Worm (Caenorhabditis elegans) whole organism, L1 larva: Measurements from ENCODE around the gene ras-2.

Source experiments
- C04F5.9 ChIP-seq: sonication (generic microtip); optimal IDR thresholded peaks from 2 replicates; lab custom pipeline; 2016; ENCODE audit warnings: missing genetic modification characterization, missing compliant biosample characterization
- C34B4.2 ChIP-seq: sonication (generic microtip); optimal IDR thresholded peaks from 2 replicates; lab custom pipeline; 2017; ENCODE audit warnings: mild to moderate bottlenecking, missing genetic modification characterization, missing compliant biosample characterization
- F16B12.6 ChIP-seq: fragments of 150-350 bp; optimal IDR thresholded peaks from 2 replicates; lab custom pipeline; 2014; ENCODE audit warnings: missing biosample characterization, missing genetic modification characterization
- aha-1 ChIP-seq: fragments of 150-350 bp; optimal IDR thresholded peaks from 2 replicates; lab custom pipeline; 2014; ENCODE audit warnings: missing biosample characterization, missing genetic modification characterization
- ama-1 ChIP-seq: fragments of 150-350 bp; optimal IDR thresholded peaks from 2 replicates; lab custom pipeline; 2014
- blmp-1 ChIP-seq: fragments of 150-350 bp; optimal IDR thresholded peaks from 2 replicates; lab custom pipeline; 2014; ENCODE audit warnings: missing biosample characterization, missing genetic modification characterization
- ceh-63 ChIP-seq: fragments of 200-800 bp; sonication (Bioruptor generic); optimal IDR thresholded peaks from 2 replicates; lab custom pipeline; 2018; ENCODE audit warnings: mild to moderate bottlenecking, missing genetic modification characterization, missing compliant biosample characterization
- ceh-8 ChIP-seq: fragments of 200-800 bp; sonication (Bioruptor generic); optimal IDR thresholded peaks from 2 replicates; lab custom pipeline; 2018; ENCODE audit warnings: mild to moderate bottlenecking, missing genetic modification characterization, moderate library complexity, missing compliant biosample characterization
- ceh-82 ChIP-seq, 3 experiments: fragments of 150-350 bp in 1 of 3; sonication (generic microtip) in 2 of 3; optimal IDR thresholded peaks; 2 replicates each; lab custom pipeline; 2014 to 2017; ENCODE audit warnings: missing biosample characterization in 3 of 3, missing genetic modification characterization in 3 of 3
- ceh-88 ChIP-seq: fragments of 200-800 bp; sonication (Bioruptor generic); IDR thresholded peaks from 2 replicates; pipeline ENCODE4 v1.3.6; 2022; ENCODE audit warnings: missing genetic modification characterization, missing compliant biosample characterization
- ceh-90 ChIP-seq: sonication (generic microtip); optimal IDR thresholded peaks from 2 replicates; lab custom pipeline; 2016; ENCODE audit warnings: missing genetic modification characterization, missing compliant biosample characterization
- ces-1 ChIP-seq: fragments of 150-350 bp; optimal IDR thresholded peaks from 2 replicates; lab custom pipeline; 2014; ENCODE audit warnings: missing biosample characterization, missing genetic modification reagents, missing genetic modification characterization
- dpl-1 ChIP-seq, 3 experiments: fragments of 150-350 bp in 2 of 3; sonication (generic microtip) in 1 of 3; optimal IDR thresholded peaks; 2 replicates each; lab custom pipeline; 2014 to 2017; ENCODE audit warnings: missing biosample characterization in 3 of 3, missing genetic modification characterization in 3 of 3, missing genetic modification reagents in 3 of 3
- dsc-1 ChIP-seq: sonication (generic microtip); optimal IDR thresholded peaks from 2 replicates; lab custom pipeline; 2016; ENCODE audit warnings: mild to moderate bottlenecking, missing genetic modification characterization, missing compliant biosample characterization
- egl-13 ChIP-seq: sonication (generic microtip); optimal IDR thresholded peaks from 2 replicates; lab custom pipeline; 2016; ENCODE audit warnings: missing genotype, missing genetic modification reagents, missing genetic modification characterization, missing compliant biosample characterization
- elt-2 ChIP-seq: sonication (generic microtip); optimal IDR thresholded peaks from 2 replicates; lab custom pipeline; 2016; ENCODE audit warnings: missing genetic modification characterization, mild to moderate bottlenecking, inconsistent platforms, missing compliant biosample characterization, missing genetic modification reagents
- fkh-10 ChIP-seq: sonication (generic microtip); optimal IDR thresholded peaks from 2 replicates; lab custom pipeline; 2017; ENCODE audit warnings: missing biosample characterization, missing genetic modification reagents, missing genetic modification characterization
- fkh-4 ChIP-seq: sonication (generic microtip); optimal IDR thresholded peaks from 2 replicates; lab custom pipeline; 2016; ENCODE audit warnings: missing compliant biosample characterization, missing genetic modification characterization, borderline replicate concordance
- fos-1 ChIP-seq: fragments of 150-350 bp; optimal IDR thresholded peaks from 2 replicates; lab custom pipeline; 2014; ENCODE audit warnings: missing biosample characterization, missing genetic modification characterization
- hlh-4 ChIP-seq: sonication (generic microtip); optimal IDR thresholded peaks from 2 replicates; lab custom pipeline; 2016; ENCODE audit warnings: mild to moderate bottlenecking, missing genetic modification characterization, missing compliant biosample characterization
- hpl-2 ChIP-seq: fragments of 150-350 bp; optimal IDR thresholded peaks from 2 replicates; lab custom pipeline; 2014; ENCODE audit warnings: missing biosample characterization, missing genetic modification reagents, missing genetic modification characterization
- lin-14 ChIP-seq: fragments of 200-800 bp; sonication (Bioruptor generic); optimal IDR thresholded peaks from 2 replicates; lab custom pipeline; 2018; ENCODE audit warnings: mild to moderate bottlenecking, missing genetic modification characterization, moderate library complexity, missing compliant biosample characterization
- lin-35 ChIP-seq, 2 experiments: fragments of 150-350 bp; optimal IDR thresholded peaks; 2 replicates each; lab custom pipeline; 2014; ENCODE audit warnings: missing biosample characterization in 2 of 2, missing genetic modification characterization in 2 of 2, missing genetic modification reagents in 2 of 2
- lin-39 ChIP-seq: fragments of 150-350 bp; optimal IDR thresholded peaks from 2 replicates; lab custom pipeline; 2014; ENCODE audit warnings: missing biosample characterization, missing genetic modification reagents, missing genetic modification characterization
- lsy-2 ChIP-seq, 2 experiments: fragments of 150-350 bp; optimal IDR thresholded peaks; 2 replicates each; lab custom pipeline; 2014; ENCODE audit warnings: missing biosample characterization in 2 of 2, missing genetic modification characterization in 2 of 2
- mdl-1 ChIP-seq, 2 experiments: fragments of 150-350 bp; optimal IDR thresholded peaks; 2 replicates each; lab custom pipeline; 2014 to 2017; ENCODE audit warnings: missing biosample characterization in 2 of 2, missing genetic modification characterization in 2 of 2, inconsistent platforms in 1 of 2
- mep-1 ChIP-seq: fragments of 150-350 bp; optimal IDR thresholded peaks from 2 replicates; lab custom pipeline; 2014; ENCODE audit warnings: missing biosample characterization, missing genetic modification characterization
- nhr-19 ChIP-seq: fragments of 200-800 bp; sonication (Bioruptor generic); conservative IDR thresholded peaks from 2 replicates; pipeline ENCODE4 v1.3.6; 2022; ENCODE audit warnings: missing genetic modification characterization, missing compliant biosample characterization
- nhr-20 ChIP-seq: sonication (generic microtip); optimal IDR thresholded peaks from 2 replicates; lab custom pipeline; 2016; ENCODE audit warnings: mild to moderate bottlenecking, missing genetic modification characterization, missing compliant biosample characterization
- nhr-47 ChIP-seq: sonication (generic microtip); optimal IDR thresholded peaks from 2 replicates; lab custom pipeline; 2016; ENCODE audit warnings: mild to moderate bottlenecking, missing genetic modification characterization, moderate library complexity, missing compliant biosample characterization
- nhr-71 ChIP-seq: sonication (generic microtip); optimal IDR thresholded peaks from 2 replicates; lab custom pipeline; 2016; ENCODE audit warnings: mild to moderate bottlenecking, missing genetic modification characterization, moderate library complexity, missing compliant biosample characterization
- nhr-76 ChIP-seq: sonication (generic microtip); optimal IDR thresholded peaks from 2 replicates; lab custom pipeline; 2017; ENCODE audit warnings: missing biosample characterization, missing genetic modification characterization
- nhr-85 ChIP-seq: sonication (generic microtip); peaks from one replicate; lab custom pipeline; 2016; ENCODE audit warnings: missing genetic modification characterization, inconsistent platforms, missing compliant biosample characterization
- pag-3 ChIP-seq: sonication (generic microtip); optimal IDR thresholded peaks from 2 replicates; lab custom pipeline; 2017; ENCODE audit warnings: missing genetic modification characterization, mild to moderate bottlenecking, missing compliant biosample characterization, antibody characterized with exemption, borderline replicate concordance; ENCODE audit not compliant: insufficient read depth
- pax-3 ChIP-seq: fragments of 200-800 bp; sonication (Bioruptor generic); optimal IDR thresholded peaks from 2 replicates; lab custom pipeline; 2018; ENCODE audit warnings: mild to moderate bottlenecking, missing genetic modification characterization, moderate library complexity, missing compliant biosample characterization
- rnt-1 ChIP-seq: sonication (generic microtip); optimal IDR thresholded peaks from 2 replicates; lab custom pipeline; 2016; ENCODE audit warnings: mild to moderate bottlenecking, missing genetic modification characterization, moderate library complexity, missing compliant biosample characterization
- snpc-4 ChIP-seq: fragments of 150-350 bp; optimal IDR thresholded peaks from 2 replicates; lab custom pipeline; 2014; ENCODE audit warnings: missing biosample characterization, missing genetic modification characterization
- snu-23 ChIP-seq: sonication (generic microtip); optimal IDR thresholded peaks from 2 replicates; lab custom pipeline; 2016; ENCODE audit warnings: missing genetic modification characterization, missing compliant biosample characterization
- sox-4 ChIP-seq: sonication (generic microtip); optimal IDR thresholded peaks from 2 replicates; lab custom pipeline; 2016; ENCODE audit warnings: missing genetic modification characterization, missing compliant biosample characterization
- sup-37 ChIP-seq: fragments of 200-800 bp; sonication (Bioruptor generic); optimal IDR thresholded peaks from 2 replicates; lab custom pipeline; 2018; ENCODE audit warnings: mild to moderate bottlenecking, missing genetic modification characterization, missing compliant biosample characterization
- swsn-7 ChIP-seq: sonication (generic microtip); optimal IDR thresholded peaks from 2 replicates; lab custom pipeline; 2016; ENCODE audit warnings: missing genetic modification characterization, missing compliant biosample characterization
- tlp-1 ChIP-seq: fragments of 150-350 bp; optimal IDR thresholded peaks from 2 replicates; lab custom pipeline; 2014; ENCODE audit warnings: missing biosample characterization, missing genetic modification characterization
- unc-130 ChIP-seq: fragments of 150-350 bp; optimal IDR thresholded peaks from 2 replicates; lab custom pipeline; 2017; ENCODE audit warnings: missing biosample characterization, missing genetic modification characterization, inconsistent platforms
- unc-30 ChIP-seq: sonication (generic microtip); optimal IDR thresholded peaks from 2 replicates; lab custom pipeline; 2017; ENCODE audit warnings: missing biosample characterization, missing genetic modification characterization
- unc-62 ChIP-seq: fragments of 150-350 bp; optimal IDR thresholded peaks from 2 replicates; lab custom pipeline; 2014; ENCODE audit warnings: missing biosample characterization, missing genetic modification reagents, missing genetic modification characterization
- unc-86 ChIP-seq: sonication (generic microtip); optimal IDR thresholded peaks from 2 replicates; lab custom pipeline; 2016; ENCODE audit warnings: missing genetic modification characterization, missing compliant biosample characterization
- vab-15 ChIP-seq: sonication (generic microtip); optimal IDR thresholded peaks from 2 replicates; lab custom pipeline; 2017; ENCODE audit warnings: missing genotype, mild to moderate bottlenecking, missing genetic modification characterization, missing compliant biosample characterization

ras-2 gene

DNA sequence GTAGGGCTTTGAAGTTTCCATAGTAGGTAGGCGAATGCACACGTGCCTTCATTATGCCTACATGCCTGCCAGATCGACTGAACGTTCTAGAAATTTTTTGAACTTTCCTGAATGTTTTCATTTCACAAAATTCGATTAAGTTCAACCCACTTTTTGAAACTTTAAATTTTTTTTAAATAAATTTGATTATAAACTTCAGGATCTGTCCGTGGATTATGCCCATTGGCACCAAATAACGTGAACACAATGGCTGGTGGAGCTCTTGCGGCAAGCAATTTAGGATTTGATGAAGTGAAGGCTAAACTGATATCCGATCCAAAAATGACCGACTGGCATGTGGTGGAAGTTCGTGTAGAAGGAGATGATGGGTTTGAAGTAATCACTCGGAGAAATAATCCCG, 4.4 kb downstream of the ras-2 start, which contains the start of gene F17C8.7:
Gene F17C8.7 (plus strand): TSS at position 301 of the 400 bp plus-strand sequence.
- TF ChIP-seq nhr-20 (tag; lab: Kevin White, UChicago) (no peak), vab-15 (tag; lab: Kevin White, UChicago) (no peak), rnt-1 (tag; lab: Kevin White, UChicago) (no peak), lin-39 (no peak), dpl-1 (GFP tag; optimal IDR thresholded peaks at IDR 0.05; lab: Kevin White, UChicago) (no peak), sox-4 (tag; lab: Kevin White, UChicago) (no peak), aha-1 (tag; lab: Kevin White, UChicago) (no peak), sup-37 (GFP tag; lab: Kevin White, UChicago) (no peak), ces-1 (GFP tag; lab: Kevin White, UChicago) (no peak), ceh-82 (tag; optimal IDR thresholded peaks at IDR 0.05; lab: Kevin White, UChicago) (no peak)

- TF ChIP-seq ama-1 (lab: Kevin White, UChicago) (no peak), unc-86 (tag; lab: Kevin White, UChicago) (no peak), elt-2 (no peak), ceh-63 (GFP tag; lab: Kevin White, UChicago) (no peak), hpl-2 (GFP tag; lab: Kevin White, UChicago) (no peak), snpc-4 (tag; lab: Kevin White, UChicago) (no peak), fos-1 (tag; lab: Kevin White, UChicago) (no peak), sox-4 (tag; lab: Kevin White, UChicago) (no peak), nhr-76 (tag; lab: Kevin White, UChicago) (no peak), fkh-10 (GFP tag; lab: Kevin White, UChicago) (no peak), unc-62 (GFP tag; lab: Kevin White, UChicago) (no peak), tlp-1 (no peak), C04F5.9 (tag; lab: Kevin White, UChicago) (no peak), pag-3 (no peak), egl-13 (tag; lab: Kevin White, UChicago) (no peak), nhr-20 (tag; lab: Kevin White, UChicago) (no peak), nhr-85 (tag; lab: Kevin White, UChicago) (no peak)
Measured at ce11 chrIII:4734056-4734455, 5.8 kb downstream of the ras-2 start, which contains the start of gene F17C8.9. F17C8.9 (plus strand) TSS chrIII:4734356.

DNA sequence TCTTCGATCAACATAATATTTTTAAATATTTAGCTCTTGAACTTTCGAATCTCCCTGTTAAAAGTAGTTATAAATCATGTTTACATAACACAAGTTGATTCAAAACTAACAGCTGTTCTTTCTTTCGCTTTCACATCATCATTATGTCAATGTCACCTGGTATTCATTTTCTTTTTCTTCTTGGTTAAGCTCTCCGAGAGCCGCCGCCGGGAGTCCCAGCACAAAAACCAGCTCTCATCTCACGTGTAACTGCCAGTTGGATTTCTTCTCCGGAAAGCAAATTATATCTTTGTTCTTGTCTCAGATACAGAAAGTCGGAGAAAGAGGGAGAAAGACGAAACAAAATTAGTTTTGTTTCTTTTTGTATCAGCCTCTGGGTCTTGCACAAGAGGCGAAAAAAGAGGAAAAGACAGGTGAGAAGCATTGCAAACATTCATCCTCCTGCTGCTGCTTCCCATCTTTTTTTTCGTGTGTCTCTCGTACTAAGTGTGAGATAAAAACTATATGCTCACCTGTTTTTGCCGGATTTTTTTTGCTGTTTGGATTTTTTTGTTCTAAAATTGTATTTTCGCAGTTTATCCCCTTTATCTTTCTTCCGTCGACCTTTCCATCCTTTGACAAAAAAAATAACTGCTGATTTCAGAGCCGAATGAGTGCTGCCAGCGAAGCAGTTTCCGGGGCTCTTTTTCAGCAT, 8.4 kb downstream of the ras-2 start, which contains the start of gene F17C8.3:
Gene F17C8.3 (plus strand): TSS at position 644 of the 694 bp plus-strand sequence.
- TF ChIP-seq lsy-2 (tag; optimal IDR thresholded peaks at IDR 0.05; lab: Kevin White, UChicago) (peak; percentile 54 to 70), blmp-1 (no peak), nhr-20 (tag; lab: Kevin White, UChicago) (peak; percentile 30), lin-39 (peak; percentile 51), dsc-1 (tag; lab: Kevin White, UChicago) (peak; percentile 88), nhr-19 (GFP tag; lab: Robert Waterston, UW) (peak; percentile 50), mdl-1 (tag; optimal IDR thresholded peaks at IDR 0.05; lab: Kevin White, UChicago) (peak in 1 of 2 experiments; percentile 19), snu-23 (GFP tag; lab: Kevin White, UChicago) (peak; percentile 53), F16B12.6 (tag; lab: Kevin White, UChicago) (no peak), ceh-90 (no peak), dpl-1 (GFP tag; optimal IDR thresholded peaks at IDR 0.05; lab: Kevin White, UChicago) (peak in 1 of 3 experiments; percentile 5), C34B4.2 (tag; lab: Kevin White, UChicago) (no peak), unc-130 (tag; lab: Kevin White, UChicago) (peak; percentile 4), swsn-7 (tag; lab: Kevin White, UChicago) (peak; percentile 32), pag-3 (peak; percentile 32), rnt-1 (tag; lab: Kevin White, UChicago) (peak; percentile 56), nhr-47 (tag; lab: Kevin White, UChicago) (peak; percentile 14), unc-30 (tag; lab: Kevin White, UChicago) (no peak), ceh-8 (GFP tag; lab: Kevin White, UChicago) (no peak), mep-1 (tag; lab: Kevin White, UChicago) (peak; percentile 20), nhr-71 (tag; lab: Kevin White, UChicago) (peak; percentile 86), ceh-88 (GFP tag; lab: Robert Waterston, UW) (no peak), hlh-4 (tag; lab: Kevin White, UChicago) (no peak), fkh-4 (tag; lab: Kevin White, UChicago) (peak; percentile 51), lin-14 (GFP tag; lab: Kevin White, UChicago) (peak; percentile 83), lin-35 (GFP tag; optimal IDR thresholded peaks at IDR 0.05; lab: Kevin White, UChicago) (no peak), pax-3 (no peak), C04F5.9 (tag; lab: Kevin White, UChicago) (no peak)
